Worm (Caenorhabditis elegans) whole organism, late embryonic: ENCODE data around the gene ubc-6.

ENCODE experiments used
- C08G9.2 ChIP-seq: sonication (generic microtip); optimal IDR thresholded peaks from 2 replicates; lab custom pipeline; 2016; ENCODE audit warnings: mild to moderate bottlenecking, missing genetic modification characterization, moderate library complexity, missing compliant biosample characterization
- C38D4.7 ChIP-seq: fragments of 200-800 bp; sonication (Bioruptor generic); optimal IDR thresholded peaks from 2 replicates; lab custom pipeline; 2018; ENCODE audit warnings: mild to moderate bottlenecking, missing genetic modification characterization, moderate library complexity, missing compliant biosample characterization
- K02D7.2 ChIP-seq: sonication (generic microtip); optimal IDR thresholded peaks from 2 replicates; lab custom pipeline; 2017; ENCODE audit warnings: mild to moderate bottlenecking, missing genetic modification characterization, missing compliant biosample characterization
- K09A11.1 ChIP-seq: sonication (generic microtip); optimal IDR thresholded peaks from 2 replicates; lab custom pipeline; 2017; ENCODE audit warnings: antibody characterized with exemption, mild to moderate bottlenecking, missing genetic modification characterization, missing compliant biosample characterization; ENCODE audit not compliant: insufficient read depth
- T23F11.4 ChIP-seq: fragments of 200-800 bp; sonication (Bioruptor generic); optimal IDR thresholded peaks from 2 replicates; lab custom pipeline; 2018; ENCODE audit warnings: mild to moderate bottlenecking, missing genetic modification characterization, missing compliant biosample characterization
- Y22D7AL.16 ChIP-seq: sonication (generic microtip); optimal IDR thresholded peaks from 2 replicates; lab custom pipeline; 2016; ENCODE audit warnings: missing genetic modification characterization, missing compliant biosample characterization
- ahr-1 ChIP-seq: sonication (generic microtip); optimal IDR thresholded peaks from 2 replicates; lab custom pipeline; 2016; ENCODE audit warnings: missing genetic modification characterization, missing compliant biosample characterization
- ceh-18 ChIP-seq: sonication (generic microtip); optimal IDR thresholded peaks from 2 replicates; lab custom pipeline; 2016; ENCODE audit warnings: missing genetic modification characterization, missing compliant biosample characterization
- ceh-19 ChIP-seq: fragments of 200-800 bp; sonication (Bioruptor generic); optimal IDR thresholded peaks from 2 replicates; lab custom pipeline; 2018; ENCODE audit warnings: mild to moderate bottlenecking, missing genetic modification characterization, missing compliant biosample characterization
- ceh-30 ChIP-seq: fragments of 150-350 bp; optimal IDR thresholded peaks from 2 replicates; lab custom pipeline; 2014; ENCODE audit warnings: missing biosample characterization, missing genetic modification characterization
- ceh-34 ChIP-seq: sonication (generic microtip); optimal IDR thresholded peaks from 2 replicates; lab custom pipeline; 2016; ENCODE audit warnings: mild to moderate bottlenecking, missing genetic modification characterization, missing compliant biosample characterization
- dve-1 ChIP-seq: sonication (generic microtip); optimal IDR thresholded peaks from 2 replicates; lab custom pipeline; 2017; ENCODE audit warnings: antibody characterized with exemption, mild to moderate bottlenecking, missing genetic modification characterization, missing compliant biosample characterization
- elt-2 ChIP-seq: sonication (generic microtip); optimal IDR thresholded peaks from 2 replicates; lab custom pipeline; 2016; ENCODE audit warnings: missing genetic modification reagents, missing genetic modification characterization, missing compliant biosample characterization
- eyg-1 ChIP-seq: sonication (generic microtip); optimal IDR thresholded peaks from 2 replicates; lab custom pipeline; 2016; ENCODE audit warnings: missing genotype, missing genetic modification characterization, missing compliant biosample characterization
- fkh-10 ChIP-seq: fragments of 150-350 bp; optimal IDR thresholded peaks from 2 replicates; lab custom pipeline; 2014; ENCODE audit warnings: missing biosample characterization, missing genetic modification reagents, missing genetic modification characterization
- gmeb-2 ChIP-seq: sonication (generic microtip); optimal IDR thresholded peaks from 2 replicates; lab custom pipeline; 2016; ENCODE audit warnings: missing genetic modification characterization, inconsistent platforms, missing compliant biosample characterization
- hlh-13 ChIP-seq: fragments of 200-800 bp; sonication (Bioruptor generic); optimal IDR thresholded peaks from 2 replicates; lab custom pipeline; 2018; ENCODE audit warnings: mild to moderate bottlenecking, missing genetic modification characterization, missing compliant biosample characterization
- hlh-15 ChIP-seq: sonication (generic microtip); optimal IDR thresholded peaks from 2 replicates; lab custom pipeline; 2016; ENCODE audit warnings: missing genetic modification characterization, missing compliant biosample characterization
- hlh-6 ChIP-seq: sonication (generic microtip); optimal IDR thresholded peaks from 2 replicates; lab custom pipeline; 2016; ENCODE audit warnings: missing genotype, missing genetic modification characterization, missing compliant biosample characterization
- lim-6 ChIP-seq: sonication (generic microtip); optimal IDR thresholded peaks from 2 replicates; lab custom pipeline; 2016; ENCODE audit warnings: missing genetic modification characterization, missing compliant biosample characterization
- nhr-232 ChIP-seq: sonication (generic microtip); optimal IDR thresholded peaks from 2 replicates; lab custom pipeline; 2016; ENCODE audit warnings: missing genetic modification characterization, missing compliant biosample characterization
- pag-3 ChIP-seq: sonication (generic microtip); optimal IDR thresholded peaks from 2 replicates; lab custom pipeline; 2016; ENCODE audit warnings: missing compliant biosample characterization, missing genetic modification characterization, borderline replicate concordance
- pha-4 ChIP-seq: fragments of 150-350 bp; optimal IDR thresholded peaks from 2 replicates; lab custom pipeline; 2018; ENCODE audit warnings: missing biosample characterization, missing genetic modification reagents, missing genetic modification characterization
- pqm-1 ChIP-seq: sonication (generic microtip); optimal IDR thresholded peaks from 2 replicates; lab custom pipeline; 2016; ENCODE audit warnings: missing genetic modification characterization, missing compliant biosample characterization
- pros-1 ChIP-seq: fragments of 150-350 bp; optimal IDR thresholded peaks from 2 replicates; lab custom pipeline; 2014; ENCODE audit warnings: missing biosample characterization, missing genetic modification reagents, missing genetic modification characterization
- rnt-1 ChIP-seq: sonication (generic microtip); optimal IDR thresholded peaks from 2 replicates; lab custom pipeline; 2016; ENCODE audit warnings: missing genetic modification characterization, missing compliant biosample characterization
- sdc-2 ChIP-seq: sonication (generic microtip); optimal IDR thresholded peaks from 2 replicates; lab custom pipeline; 2016; ENCODE audit warnings: missing genotype, missing genetic modification characterization, missing compliant biosample characterization
- tbx-7 ChIP-seq: sonication (generic microtip); optimal IDR thresholded peaks from 2 replicates; lab custom pipeline; 2016; ENCODE audit warnings: missing genotype, missing genetic modification characterization, missing compliant biosample characterization
- ttx-3 ChIP-seq: sonication (generic microtip); optimal IDR thresholded peaks from 2 replicates; lab custom pipeline; 2016; ENCODE audit warnings: missing genetic modification reagents, missing genetic modification characterization, missing compliant biosample characterization
- unc-42 ChIP-seq: sonication (generic microtip); optimal IDR thresholded peaks from 2 replicates; lab custom pipeline; 2016; ENCODE audit warnings: missing genotype, missing genetic modification characterization, missing compliant biosample characterization
- unc-55 ChIP-seq: sonication (generic microtip); optimal IDR thresholded peaks from 2 replicates; lab custom pipeline; 2017; ENCODE audit warnings: missing biosample characterization, missing genetic modification reagents, missing genetic modification characterization
- unc-86 ChIP-seq: sonication (generic microtip); optimal IDR thresholded peaks from 2 replicates; lab custom pipeline; 2016; ENCODE audit warnings: missing genetic modification characterization, missing compliant biosample characterization
- zip-5 ChIP-seq: sonication (generic microtip); optimal IDR thresholded peaks from 2 replicates; lab custom pipeline; 2016; ENCODE audit warnings: missing genetic modification characterization, missing compliant biosample characterization
- ztf-16 ChIP-seq: sonication (generic microtip); optimal IDR thresholded peaks from 2 replicates; lab custom pipeline; 2017; ENCODE audit warnings: missing genetic modification characterization, missing compliant biosample characterization

The ubc-6 gene

ce11 chrII:7519221-7519620, 40.2 kb downstream of the ubc-6 start, which contains the start of gene glb-9:
TSS of gene glb-9 (minus strand) at chrII:7519321.
- TF ChIP-seq eyg-1, result no peak
- TF ChIP-seq K02D7.2 (tag; lab: Kevin White, UChicago), result no peak
- no peak for TF ChIP-seq Y22D7AL.16 (tag; lab: Kevin White, UChicago)
- no peak for TF ChIP-seq C08G9.2

ce11 chrII:7521420-7521819, 42.4 kb downstream of the ubc-6 start:
- TF ChIP-seq lim-6 (tag; lab: Kevin White, UChicago), result no peak

- no peak for TF ChIP-seq nhr-232 (tag; lab: Kevin White, UChicago)
- no peak for TF ChIP-seq pqm-1
- no peak for TF ChIP-seq hlh-6 (tag; lab: Kevin White, UChicago)
- TF ChIP-seq pros-1 (tag; lab: Kevin White, UChicago), result no peak
- no peak for TF ChIP-seq K02D7.2 (tag; lab: Kevin White, UChicago)
- TF ChIP-seq pha-4 (tag; lab: Kevin White, UChicago), result no peak
- TF ChIP-seq sdc-2 (tag; lab: Kevin White, UChicago), result no peak
- no peak for TF ChIP-seq zip-5 (tag; lab: Kevin White, UChicago)
- TF ChIP-seq ahr-1, result no peak
- no peak for TF ChIP-seq gmeb-2 (tag; lab: Kevin White, UChicago)
- TF ChIP-seq K09A11.1 (tag; lab: Kevin White, UChicago), result no peak
- no peak for TF ChIP-seq rnt-1 (tag; lab: Kevin White, UChicago)
- TF ChIP-seq tbx-7, result no peak
These were observed 44.3 kb downstream of the ubc-6 start, which contains the start of gene ZK1290.15 for ce11 chrII:7523281-7523680. TSS of gene ZK1290.15 (plus strand) at chrII:7523581.

ce11 chrII:7525458-7525857, 46.5 kb downstream of the ubc-6 start, which contains the start of the genes ZK1290.7 and rnh-1.1:
TSS of gene ZK1290.7 (minus strand) at chrII:7525558.
TSS of gene rnh-1.1 (plus strand) at chrII:7525738.
- TF ChIP-seq sdc-2 (tag; lab: Kevin White, UChicago) (no peak), K02D7.2 (tag; lab: Kevin White, UChicago) (no peak), ttx-3 (tag; lab: Kevin White, UChicago) (no peak), ceh-34 (tag; lab: Kevin White, UChicago) (no peak), unc-55 (no peak), C38D4.7 (GFP tag; lab: Kevin White, UChicago) (no peak), C08G9.2 (no peak), ceh-19 (GFP tag; lab: Kevin White, UChicago) (no peak), ceh-18 (no peak), ztf-16 (no peak), hlh-13 (GFP tag; lab: Kevin White, UChicago) (no peak), elt-2 (tag; lab: Kevin White, UChicago) (no peak), lim-6 (tag; lab: Kevin White, UChicago) (no peak), fkh-10 (GFP tag; lab: Kevin White, UChicago) (no peak), pag-3 (tag; lab: Kevin White, UChicago) (no peak), T23F11.4 (GFP tag; lab: Kevin White, UChicago) (no peak), unc-86 (tag; lab: Kevin White, UChicago) (no peak)

- TF ChIP-seq ceh-30 (no peak), dve-1 (no peak), ttx-3 (tag; lab: Kevin White, UChicago) (no peak), hlh-15 (tag; lab: Kevin White, UChicago) (no peak), unc-42 (tag; lab: Kevin White, UChicago) (no peak), ztf-16 (no peak)
- TF ChIP-seq, all 69 proteins: peak for 0
These were observed 49.2 kb downstream of the ubc-6 start for ce11 chrII:7528210-7528609.
